Fruit fly (Drosophila melanogaster) whole organism, embryonic: ENCODE measurements around the gene Gga.

Experiments
- ATbp ChIP-seq: fragments of 200-800 bp; sonication (Bioruptor generic); optimal IDR thresholded peaks from 2 replicates; lab custom pipeline; 2017; ENCODE audit warnings: missing biosample characterization, mild to moderate bottlenecking, missing genetic modification characterization, missing genetic modification reagents
- Aef1 ChIP-seq: fragments of 200-800 bp; sonication (Bioruptor generic); IDR thresholded peaks from 3 replicates; pipeline ENCODE4 v1.3.6; 2022; ENCODE audit warnings: missing biosample characterization, missing genetic modification characterization
- Bgb ChIP-seq: fragments of 200-800 bp; sonication (Bioruptor generic); IDR thresholded peaks from 2 replicates; pipeline ENCODE4 v1.3.6; 2022; ENCODE audit warnings: missing biosample characterization, missing genetic modification characterization; ENCODE audit not compliant: partially characterized antibody
- Blimp-1 ChIP-seq: fragments of 200-800 bp; sonication (Bioruptor generic); optimal IDR thresholded peaks from 3 replicates; lab custom pipeline; 2018; ENCODE audit warnings: missing biosample characterization, missing genetic modification characterization, mild to moderate bottlenecking, moderate library complexity, missing genetic modification reagents
- CG10274 ChIP-seq: fragments of 200-800 bp; sonication (Bioruptor generic); optimal IDR thresholded peaks from 3 replicates; lab custom pipeline; 2017; ENCODE audit warnings: missing biosample characterization, mild to moderate bottlenecking, missing genetic modification characterization
- CG11695 ChIP-seq: fragments of 200-800 bp; sonication (Bioruptor generic); IDR thresholded peaks from 3 replicates; pipeline ENCODE4 v1.3.6; 2022; ENCODE audit warnings: missing biosample characterization, missing genetic modification characterization
- CG12071 ChIP-seq: fragments of 200-800 bp; sonication (Bioruptor generic); optimal IDR thresholded peaks from 3 replicates; lab custom pipeline; 2018; ENCODE audit warnings: missing biosample characterization, mild to moderate bottlenecking, missing genetic modification characterization
- CG13287 ChIP-seq: fragments of 200-800 bp; sonication (Bioruptor generic); IDR thresholded peaks from 2 replicates; pipeline ENCODE4 v1.3.6; 2022; ENCODE audit warnings: missing biosample characterization, missing genetic modification characterization; ENCODE audit not compliant: partially characterized antibody
- CG13424 ChIP-seq: fragments of 200-800 bp; sonication (Bioruptor generic); optimal IDR thresholded peaks from 2 replicates; lab custom pipeline; 2019; ENCODE audit warnings: missing biosample characterization, mild to moderate bottlenecking, missing genetic modification characterization, moderate library complexity
- CG15514 ChIP-seq: fragments of 200-800 bp; sonication (Bioruptor generic); optimal IDR thresholded peaks from 3 replicates; lab custom pipeline; 2017; ENCODE audit warnings: missing biosample characterization, missing genetic modification characterization, mild to moderate bottlenecking, moderate library complexity, missing genetic modification reagents
- CG17186 ChIP-seq: fragments of 200-800 bp; sonication (Bioruptor generic); optimal IDR thresholded peaks from 3 replicates; lab custom pipeline; 2017; ENCODE audit warnings: missing biosample characterization, missing genetic modification reagents, missing genetic modification characterization
- CG17612 ChIP-seq: fragments of 200-800 bp; sonication (Bioruptor generic); IDR thresholded peaks from 2 replicates; pipeline ENCODE4 v1.3.6; 2022; ENCODE audit warnings: missing biosample characterization, missing genetic modification characterization
- CG3065 ChIP-seq: fragments of 200-800 bp; sonication (Bioruptor generic); optimal IDR thresholded peaks from 2 replicates; lab custom pipeline; 2016; ENCODE audit warnings: missing biosample characterization, missing genetic modification characterization
- CG32532 ChIP-seq: fragments of 200-800 bp; sonication (Bioruptor generic); IDR thresholded peaks from 2 replicates; pipeline ENCODE4 v1.3.6; 2022; ENCODE audit warnings: missing biosample characterization, missing genetic modification characterization
- CG32767 ChIP-seq: fragments of 200-800 bp; sonication (Bioruptor generic); IDR thresholded peaks from 2 replicates; pipeline ENCODE4 v1.3.6; 2022; ENCODE audit warnings: missing biosample characterization, missing genetic modification characterization
- CG33213 ChIP-seq: fragments of 200-800 bp; sonication (Bioruptor generic); optimal IDR thresholded peaks from 3 replicates; lab custom pipeline; 2016; ENCODE audit warnings: missing biosample characterization, missing genetic modification characterization
- CG3838 ChIP-seq: fragments of 200-800 bp; sonication (Bioruptor generic); optimal IDR thresholded peaks from 3 replicates; lab custom pipeline; 2016; ENCODE audit warnings: missing biosample characterization, missing genetic modification characterization
- CG7745 ChIP-seq: fragments of 200-800 bp; sonication (Bioruptor generic); optimal IDR thresholded peaks from 2 replicates; lab custom pipeline; 2018; ENCODE audit warnings: missing biosample characterization, mild to moderate bottlenecking, missing genetic modification characterization, moderate library complexity
- CG7928 ChIP-seq: fragments of 200-800 bp; sonication (Bioruptor generic); optimal IDR thresholded peaks from 2 replicates; lab custom pipeline; 2017; ENCODE audit warnings: missing biosample characterization, mild to moderate bottlenecking, missing genetic modification characterization
- CG8290 ChIP-seq, 3 experiments: fragments of 200-800 bp; sonication (Bioruptor generic); optimal IDR thresholded peaks; 2 replicates each; lab custom pipeline; 2016 to 2019; ENCODE audit warnings: missing biosample characterization in 3 of 3, missing genetic modification characterization in 3 of 3, mild to moderate bottlenecking in 2 of 3, moderate library complexity in 1 of 3
- CG9727 ChIP-seq: fragments of 200-800 bp; sonication (Bioruptor generic); optimal IDR thresholded peaks from 3 replicates; lab custom pipeline; 2017; ENCODE audit warnings: missing biosample characterization, mild to moderate bottlenecking, missing genetic modification characterization
- CG9817 ChIP-seq: fragments of 200-800 bp; sonication (Bioruptor generic); optimal IDR thresholded peaks from 2 replicates; lab custom pipeline; 2018; ENCODE audit warnings: missing biosample characterization, mild to moderate bottlenecking, missing genetic modification characterization, moderate library complexity
- CrebB ChIP-seq: fragments of 200-800 bp; sonication (Bioruptor generic); optimal IDR thresholded peaks from 3 replicates; lab custom pipeline; 2018; ENCODE audit warnings: missing biosample characterization, mild to moderate bottlenecking, missing genetic modification characterization
- Dref ChIP-seq: fragments of 200-800 bp; sonication (Bioruptor generic); IDR thresholded peaks from 2 replicates; pipeline ENCODE4 v1.3.6; 2022; ENCODE audit warnings: missing biosample characterization, missing genetic modification characterization
- Lim3 ChIP-seq: fragments of 200-800 bp; sonication (Bioruptor generic); IDR thresholded peaks from 2 replicates; pipeline ENCODE4 v1.3.6; 2022; ENCODE audit warnings: missing biosample characterization, missing genetic modification characterization
- Med ChIP-seq: fragments of 200-800 bp; sonication (Bioruptor generic); peaks from one replicate; lab custom pipeline; 2016; ENCODE audit warnings: missing biosample characterization, missing genetic modification characterization, mild to moderate bottlenecking, inconsistent platforms, moderate library complexity
- caup ChIP-seq: fragments of 200-800 bp; sonication (Bioruptor generic); optimal IDR thresholded peaks from 3 replicates; lab custom pipeline; 2017; ENCODE audit warnings: missing biosample characterization, mild to moderate bottlenecking, missing genetic modification characterization, moderate library complexity; ENCODE audit not compliant: severe bottlenecking
- cg ChIP-seq: fragments of 200-800 bp; sonication (Bioruptor generic); optimal IDR thresholded peaks from 3 replicates; lab custom pipeline; 2019; ENCODE audit warnings: missing biosample characterization, mild to moderate bottlenecking, missing genetic modification characterization, moderate library complexity
- chinmo ChIP-seq: fragments of 200-800 bp; sonication (Bioruptor generic); IDR thresholded peaks from 4 replicates; pipeline ENCODE4 v1.3.6; 2022; ENCODE audit warnings: missing biosample characterization, missing genetic modification characterization; ENCODE audit not compliant: partially characterized antibody
- dan ChIP-seq: fragments of 200-800 bp; sonication (Bioruptor generic); IDR thresholded peaks from 2 replicates; pipeline ENCODE4 v1.3.6; 2022; ENCODE audit warnings: missing biosample characterization, missing genetic modification characterization
- danr ChIP-seq: fragments of 200-800 bp; sonication (Bioruptor generic); IDR thresholded peaks from 2 replicates; pipeline ENCODE4 v1.3.6; 2022; ENCODE audit warnings: missing biosample characterization, missing genetic modification characterization
- disco-r ChIP-seq: fragments of 200-800 bp; sonication (Bioruptor generic); optimal IDR thresholded peaks from 2 replicates; lab custom pipeline; 2016; ENCODE audit warnings: missing biosample characterization, missing genetic modification characterization
- ewg ChIP-seq: fragments of 200-800 bp; sonication (Bioruptor generic); optimal IDR thresholded peaks from 3 replicates; lab custom pipeline; 2017; ENCODE audit warnings: mild to moderate bottlenecking, missing biosample characterization, missing genetic modification reagents, missing genetic modification characterization
- ftz-f1 ChIP-seq: fragments of 200-800 bp; sonication (Bioruptor generic); optimal IDR thresholded peaks from 2 replicates; lab custom pipeline; 2016; ENCODE audit warnings: missing biosample characterization, missing genetic modification characterization
- gt ChIP-seq: fragments of 200-800 bp; sonication (Bioruptor generic); IDR thresholded peaks from 2 replicates; pipeline ENCODE4 v1.3.6; 2022; ENCODE audit warnings: missing biosample characterization, missing genetic modification characterization
- hkb ChIP-seq, 2 experiments: fragments of 200-800 bp in 1 of 2; fragments of >200 bp in 1 of 2; sonication (Bioruptor generic) in 1 of 2; IDR thresholded peaks in 1 of 2; optimal IDR thresholded peaks in 1 of 2; 2 replicates each; pipeline versions ENCODE4 v1.3.6 to Lab custom; 2017 to 2022; ENCODE audit warnings: missing biosample characterization in 1 of 2, missing genetic modification characterization in 1 of 2
- insv ChIP-seq, 2 experiments: fragments of 200-800 bp; sonication (Bioruptor generic); optimal IDR thresholded peaks; 3 replicates each; lab custom pipeline; 2016 to 2018; ENCODE audit warnings: missing biosample characterization in 2 of 2, missing genetic modification characterization in 2 of 2
- nom ChIP-seq: fragments of 200-800 bp; sonication (Bioruptor generic); optimal IDR thresholded peaks from 2 replicates; lab custom pipeline; 2017; ENCODE audit warnings: missing biosample characterization, missing genetic modification characterization, mild to moderate bottlenecking, moderate library complexity, missing genetic modification reagents
- org-1 ChIP-seq: fragments of 200-800 bp; sonication (Bioruptor generic); optimal IDR thresholded peaks from 2 replicates; lab custom pipeline; 2017; ENCODE audit warnings: missing biosample characterization, missing genetic modification characterization
- p53 ChIP-seq: fragments of 200-800 bp; sonication (Bioruptor generic); optimal IDR thresholded peaks from 2 replicates; lab custom pipeline; 2016; ENCODE audit warnings: missing biosample characterization, missing genetic modification characterization
- ranshi ChIP-seq: fragments of 200-800 bp; sonication (Bioruptor generic); IDR thresholded peaks from 2 replicates; pipeline ENCODE4 v1.3.6; 2022; ENCODE audit warnings: missing biosample characterization, missing genetic modification characterization
- row ChIP-seq: fragments of 200-800 bp; sonication (Bioruptor generic); IDR thresholded peaks from 3 replicates; pipeline ENCODE4 v1.3.6; 2022; ENCODE audit warnings: missing biosample characterization, missing genetic modification characterization
- sens ChIP-seq: fragments of 200-800 bp; sonication (Bioruptor generic); peaks from one replicate; lab custom pipeline; 2016; ENCODE audit warnings: missing biosample characterization, missing genetic modification characterization
- sqz ChIP-seq: fragments of 200-800 bp; sonication (Bioruptor generic); optimal IDR thresholded peaks from 3 replicates; lab custom pipeline; 2018; ENCODE audit warnings: missing biosample characterization, mild to moderate bottlenecking, missing genetic modification characterization
- sr ChIP-seq: fragments of 200-800 bp; sonication (Bioruptor generic); IDR thresholded peaks from 3 replicates; pipeline ENCODE4 v1.3.6; 2022; ENCODE audit warnings: missing biosample characterization, missing genetic modification characterization
- unc-4 ChIP-seq: fragments of 200-800 bp; sonication (Bioruptor generic); IDR thresholded peaks from 2 replicates; pipeline ENCODE4 v1.3.6; 2022; ENCODE audit warnings: missing biosample characterization, missing genetic modification characterization; ENCODE audit not compliant: partially characterized antibody
- unpg ChIP-seq: fragments of 200-800 bp; sonication (Bioruptor generic); optimal IDR thresholded peaks from 3 replicates; lab custom pipeline; 2018; ENCODE audit warnings: missing biosample characterization, mild to moderate bottlenecking, missing genetic modification characterization, moderate library complexity
- vvl ChIP-seq: fragments of 200-800 bp; sonication (Bioruptor generic); IDR thresholded peaks from 2 replicates; pipeline ENCODE4 v1.3.6; 2022; ENCODE audit warnings: missing biosample characterization, missing genetic modification characterization
- zfh1 ChIP-seq: fragments of 200-800 bp; sonication (Bioruptor generic); IDR thresholded peaks from 3 replicates; pipeline ENCODE4 v1.3.6; 2022; ENCODE audit warnings: missing biosample characterization, missing genetic modification characterization

The Gga gene

DNA sequence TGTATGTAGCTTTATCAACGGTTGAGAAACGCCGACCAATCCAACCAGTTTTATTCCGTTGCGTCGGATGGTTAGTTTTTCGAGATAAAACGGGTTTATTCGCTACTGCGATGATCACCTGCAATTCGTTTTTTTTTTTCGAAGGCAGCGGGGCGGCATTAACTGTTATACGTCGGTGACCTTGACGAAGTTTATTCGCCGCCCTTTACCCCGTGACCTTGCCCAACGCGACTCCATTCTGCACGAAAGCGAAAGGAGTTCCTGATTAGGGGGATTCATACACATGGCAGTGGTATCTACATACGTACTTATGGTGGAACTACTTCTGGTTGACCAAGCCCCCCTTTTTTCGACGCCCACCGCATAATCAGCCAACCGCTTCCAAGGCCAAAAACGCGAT is 20.3 kb upstream of the Gga start (continued):
- TF ChIP-seq hkb (optimal IDR thresholded peaks at IDR 0.05; lab: Kevin White, UChicago) (no peak), hkb (GFP tag; IDR thresholded peaks at IDR 0.05; lab: Robert Waterston, UW) (peak; percentile 26; the same call in 1 of the 2 replicates), chinmo (0 out of 4 replicates have a peak, but pooled peaks have one; percentile 71), CG7745 (tag; lab: Kevin White, UChicago) (no peak), nom (GFP tag; lab: Kevin White, UChicago) (peak; percentile 17), unpg (GFP tag; lab: Kevin White, UChicago) (no peak), CG9727 (GFP tag; lab: Kevin White, UChicago) (no peak), ftz-f1 (peak; percentile 90), CG3838 (GFP tag; lab: Kevin White, UChicago) (no peak), ewg (GFP tag; lab: Kevin White, UChicago) (no peak), Aef1 (GFP tag; lab: Robert Waterston, UW) (no peak), vvl (GFP tag; lab: Robert Waterston, UW) (0 out of 2 replicates have a peak, but pooled peaks have one; percentile 8), Blimp-1 (GFP tag; lab: Kevin White, UChicago) (peak; percentile 85), dan (GFP tag; lab: Robert Waterston, UW) (no peak), sqz (GFP tag; lab: Kevin White, UChicago) (peak; percentile 72), row (GFP tag; lab: Robert Waterston, UW) (0 out of 3 replicates have a peak, but pooled peaks have one; percentile 9), caup (GFP tag; lab: Kevin White, UChicago) (no peak), CG33213 (no peak)

DNA sequence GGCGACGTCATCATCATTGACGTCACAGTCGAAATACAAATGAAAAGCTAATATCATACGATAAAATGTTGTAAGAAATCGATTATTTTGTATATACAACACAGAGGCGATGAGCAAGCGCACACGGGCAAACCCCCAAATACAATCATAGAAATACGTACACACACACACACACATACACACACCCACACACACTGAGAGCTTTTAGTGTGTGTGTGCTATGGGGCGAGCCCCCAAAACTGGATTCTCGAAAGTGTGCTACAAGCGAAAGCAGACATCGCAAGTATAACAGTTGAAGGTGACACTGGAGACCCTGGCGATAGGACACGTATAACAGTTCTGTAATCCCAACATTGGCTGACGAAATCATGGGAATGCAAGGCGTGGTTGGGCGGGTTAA is 19.0 kb upstream of the Gga start:
- no peak for TF ChIP-seq CG17186 (GFP tag; lab: Kevin White, UChicago)
- TF ChIP-seq ranshi (GFP tag; lab: Robert Waterston, UW): no peak
- TF ChIP-seq CG11695 (GFP tag; lab: Robert Waterston, UW): no peak
- TF ChIP-seq CG3065 (GFP tag; lab: Kevin White, UChicago): no peak
- TF ChIP-seq unc-4 (GFP tag; lab: Robert Waterston, UW): peak; percentile 39; the same call in 1 of the 2 replicates
- TF ChIP-seq gt (GFP tag; lab: Robert Waterston, UW): no peak
- TF ChIP-seq CG8290 (GFP tag; optimal IDR thresholded peaks at IDR 0.05; lab: Kevin White, UChicago): no peak
- peak in 1 of 2 experiments; percentile 11 for TF ChIP-seq CG8290 (tag; optimal IDR thresholded peaks at IDR 0.05; lab: Kevin White, UChicago)
- no peak for TF ChIP-seq CG12071
- peak; percentile 95 for TF ChIP-seq cg
- peak; percentile 54 for TF ChIP-seq sens (GFP tag; lab: Kevin White, UChicago)
- no peak for TF ChIP-seq CG9817
- no peak for TF ChIP-seq CG7928 (GFP tag; lab: Kevin White, UChicago)
- TF ChIP-seq CG15514 (GFP tag; lab: Kevin White, UChicago): peak; percentile 32
- no peak for TF ChIP-seq CG13424 (tag; lab: Kevin White, UChicago)
- TF ChIP-seq Bgb (GFP tag; lab: Robert Waterston, UW): peak; percentile 30; the same call in 1 of the 2 replicates
- no peak for TF ChIP-seq Dref
- peak; percentile 78 for TF ChIP-seq CG32767
- TF ChIP-seq Med (GFP tag; lab: Kevin White, UChicago): peak; percentile 71
- TF ChIP-seq CG10274: no peak
- no peak for TF ChIP-seq org-1 (GFP tag; lab: Kevin White, UChicago)
- TF ChIP-seq CG32532 (GFP tag; lab: Robert Waterston, UW): 0 out of 2 replicates have a peak, but pooled peaks have one; percentile 19
- no peak for TF ChIP-seq insv (GFP tag; optimal IDR thresholded peaks at IDR 0.05; lab: Kevin White, UChicago)
- no peak for TF ChIP-seq disco-r
- TF ChIP-seq zfh1 (GFP tag; lab: Robert Waterston, UW): no peak
- no peak for TF ChIP-seq danr
- TF ChIP-seq CG17612 (GFP tag; lab: Robert Waterston, UW): no peak
- TF ChIP-seq CrebB (tag; lab: Kevin White, UChicago): peak; percentile 19
- TF ChIP-seq CG13287 (GFP tag; lab: Robert Waterston, UW): peak; percentile 20; the same call in 1 of the 2 replicates
- 0 out of 3 replicates have a peak, but pooled peaks have one; percentile 44 for TF ChIP-seq sr (GFP tag; lab: Robert Waterston, UW)
- no peak for TF ChIP-seq p53
- no peak for TF ChIP-seq ATbp (GFP tag; lab: Kevin White, UChicago)
- TF ChIP-seq Lim3 (GFP tag; lab: Robert Waterston, UW): no peak
